Worm (Caenorhabditis elegans) whole organism, early embryonic: ENCODE measurements around the gene F57B7.2.

Source experiments
- B0310.2 ChIP-seq: sonication (generic microtip); optimal IDR thresholded peaks from 2 replicates; lab custom pipeline; 2016; ENCODE audit warnings: mild to moderate bottlenecking, missing genetic modification characterization, missing compliant biosample characterization
- F13C5.2 ChIP-seq: sonication (generic microtip); optimal IDR thresholded peaks from 2 replicates; lab custom pipeline; 2017; ENCODE audit warnings: mild to moderate bottlenecking, missing genetic modification characterization, inconsistent platforms, missing compliant biosample characterization
- aly-1 ChIP-seq: sonication (generic microtip); optimal IDR thresholded peaks from 2 replicates; lab custom pipeline; 2016; ENCODE audit warnings: missing genetic modification characterization, missing compliant biosample characterization
- ama-1 ChIP-seq: fragments of 150-350 bp; optimal IDR thresholded peaks from 2 replicates; lab custom pipeline; 2014
- ceh-13 ChIP-seq: fragments of 200-800 bp; sonication (Bioruptor generic); optimal IDR thresholded peaks from 2 replicates; lab custom pipeline; 2018; ENCODE audit warnings: mild to moderate bottlenecking, missing genetic modification characterization, missing compliant biosample characterization
- ceh-36 ChIP-seq: sonication (generic microtip); optimal IDR thresholded peaks from 2 replicates; lab custom pipeline; 2016; ENCODE audit warnings: missing genetic modification characterization, inconsistent platforms, missing compliant biosample characterization
- ets-7 ChIP-seq: sonication (generic microtip); optimal IDR thresholded peaks from 2 replicates; lab custom pipeline; 2016; ENCODE audit warnings: missing genotype, missing genetic modification characterization, missing compliant biosample characterization
- flt-1 ChIP-seq: fragments of 200-800 bp; sonication (Bioruptor generic); IDR thresholded peaks from 2 replicates; pipeline ENCODE4 v1.3.6; 2022; ENCODE audit warnings: missing genetic modification characterization, missing compliant biosample characterization
- hmbx-1 ChIP-seq: sonication (generic microtip); optimal IDR thresholded peaks from 2 replicates; lab custom pipeline; 2016; ENCODE audit warnings: mild to moderate bottlenecking, missing genetic modification characterization, missing compliant biosample characterization
- hmg-4 ChIP-seq: fragments of 200-800 bp; sonication (Bioruptor generic); optimal IDR thresholded peaks from 2 replicates; lab custom pipeline; 2018; ENCODE audit warnings: mild to moderate bottlenecking, missing genetic modification characterization, missing compliant biosample characterization
- hnd-1 ChIP-seq: sonication (generic microtip); optimal IDR thresholded peaks from 2 replicates; lab custom pipeline; 2016; ENCODE audit warnings: missing genetic modification characterization, missing compliant biosample characterization
- pes-1 ChIP-seq: fragments of 200-800 bp; sonication (Bioruptor generic); IDR thresholded peaks from 2 replicates; pipeline ENCODE4 v1.3.6; 2022; ENCODE audit warnings: missing genetic modification reagents, missing genetic modification characterization, missing compliant biosample characterization
- scrt-1 ChIP-seq: fragments of 200-800 bp; sonication (Bioruptor generic); IDR thresholded peaks from 2 replicates; pipeline ENCODE4 v1.3.6; 2022; ENCODE audit warnings: missing genetic modification characterization, missing compliant biosample characterization
- sea-1 ChIP-seq: fragments of 200-800 bp; sonication (Bioruptor generic); conservative IDR thresholded peaks from 2 replicates; pipeline ENCODE4 v1.3.6; 2022; ENCODE audit warnings: missing genetic modification characterization, missing compliant biosample characterization
- tbx-11 ChIP-seq: fragments of 200-800 bp; sonication (Bioruptor generic); IDR thresholded peaks from 2 replicates; pipeline ENCODE4 v1.3.6; 2022; ENCODE audit warnings: missing genetic modification characterization, missing compliant biosample characterization
- tbx-37 ChIP-seq: fragments of 200-800 bp; sonication (Bioruptor generic); conservative IDR thresholded peaks from 2 replicates; pipeline ENCODE4 v1.3.6; 2022; ENCODE audit warnings: missing genetic modification reagents, missing genetic modification characterization, missing compliant biosample characterization
- tra-4 ChIP-seq: sonication (generic microtip); optimal IDR thresholded peaks from 2 replicates; lab custom pipeline; 2017; ENCODE audit warnings: missing genetic modification characterization, missing compliant biosample characterization

The F57B7.2 gene

DNA sequence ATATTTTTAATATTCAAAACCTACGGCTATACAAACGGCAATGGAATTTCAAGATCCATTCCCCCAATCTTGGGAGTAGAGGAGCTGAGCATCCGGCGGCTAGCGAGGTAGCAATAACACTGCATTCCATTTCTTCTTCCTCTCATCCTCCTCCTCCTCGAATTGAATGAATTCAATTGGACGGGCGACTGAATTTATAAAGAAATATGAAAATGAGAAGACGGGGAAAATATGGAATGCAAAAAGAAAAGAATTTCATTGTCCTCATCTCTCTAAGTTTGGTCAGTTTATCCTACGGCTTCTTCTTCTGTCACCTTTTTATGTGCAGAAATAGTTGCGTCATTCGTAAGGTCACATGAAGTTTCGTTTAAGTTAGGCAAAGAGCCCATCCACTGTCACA is 7.0 kb downstream of the F57B7.2 start:
- TF ChIP-seq ceh-13 (no peak), scrt-1 (GFP tag; lab: Robert Waterston, UW) (no peak), tbx-11 (GFP tag; lab: Robert Waterston, UW) (no peak), pes-1 (GFP tag; lab: Robert Waterston, UW) (no peak), sea-1 (GFP tag; lab: Robert Waterston, UW) (no peak), ama-1 (lab: Kevin White, UChicago) (no peak), hmbx-1 (tag; lab: Kevin White, UChicago) (no peak), ceh-36 (tag; lab: Kevin White, UChicago) (no peak), hmg-4 (no peak), ets-7 (tag; lab: Kevin White, UChicago) (no peak), B0310.2 (tag; lab: Kevin White, UChicago) (no peak), flt-1 (GFP tag; lab: Robert Waterston, UW) (no peak), hnd-1 (tag; lab: Kevin White, UChicago) (no peak), F13C5.2 (tag; lab: Kevin White, UChicago) (no peak)

DNA sequence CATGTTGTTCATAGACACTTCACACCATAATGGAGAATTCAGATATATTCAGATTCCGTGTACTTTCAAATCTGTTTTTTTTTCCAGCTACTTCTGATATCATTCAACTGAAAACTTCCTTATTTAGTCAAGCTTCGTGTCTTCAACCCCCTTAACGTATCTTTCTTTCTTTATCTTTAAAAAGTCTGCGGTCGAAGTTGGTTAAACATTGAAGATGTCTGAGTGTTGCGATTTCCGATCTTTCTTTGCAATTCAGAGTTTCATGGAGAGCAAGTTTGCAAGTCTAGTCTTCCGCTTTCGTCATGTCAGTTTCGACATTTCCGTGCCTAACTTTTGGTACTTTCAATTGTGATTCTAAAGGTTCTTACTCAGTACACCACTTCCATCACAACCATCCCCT is 8.2 kb downstream of the F57B7.2 start:
- no peak for TF ChIP-seq scrt-1 (GFP tag; lab: Robert Waterston, UW)
- no peak for TF ChIP-seq ama-1 (lab: Kevin White, UChicago)
- no peak for TF ChIP-seq tbx-11 (GFP tag; lab: Robert Waterston, UW)
- no peak for TF ChIP-seq sea-1 (GFP tag; lab: Robert Waterston, UW)
- no peak for TF ChIP-seq F13C5.2 (tag; lab: Kevin White, UChicago)
- TF ChIP-seq B0310.2 (tag; lab: Kevin White, UChicago): no peak

DNA sequence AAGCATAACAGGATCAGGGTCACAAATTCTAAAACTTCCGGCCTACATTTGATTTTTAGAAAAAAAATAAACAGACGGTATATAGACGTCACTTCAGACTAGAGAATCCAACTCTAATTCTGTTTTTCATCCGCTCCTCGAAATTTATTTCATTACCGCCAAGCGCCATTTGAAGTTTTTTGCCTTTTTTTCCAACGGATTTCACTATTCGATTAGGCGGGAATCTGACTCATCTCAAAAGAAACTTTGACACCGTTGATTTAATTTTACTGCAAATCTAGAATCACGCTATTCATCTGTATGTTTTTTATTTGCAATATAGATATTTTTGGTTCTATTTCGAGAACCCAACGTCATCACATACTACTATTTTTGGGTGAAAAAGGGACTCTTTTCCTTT is 12.6 kb downstream of the F57B7.2 start:
- no peak for TF ChIP-seq hmg-4
- TF ChIP-seq ets-7 (tag; lab: Kevin White, UChicago): no peak
- no peak for TF ChIP-seq F13C5.2 (tag; lab: Kevin White, UChicago)
- TF ChIP-seq hnd-1 (tag; lab: Kevin White, UChicago): no peak
- no peak for TF ChIP-seq flt-1 (GFP tag; lab: Robert Waterston, UW)
- no peak for TF ChIP-seq tbx-37
- TF ChIP-seq tra-4 (tag; lab: Kevin White, UChicago): no peak
- TF ChIP-seq B0310.2 (tag; lab: Kevin White, UChicago): no peak
- TF ChIP-seq pes-1 (GFP tag; lab: Robert Waterston, UW): no peak
- no peak for TF ChIP-seq ceh-36 (tag; lab: Kevin White, UChicago)
- no peak for TF ChIP-seq sea-1 (GFP tag; lab: Robert Waterston, UW)
- no peak for TF ChIP-seq tbx-11 (GFP tag; lab: Robert Waterston, UW)

DNA sequence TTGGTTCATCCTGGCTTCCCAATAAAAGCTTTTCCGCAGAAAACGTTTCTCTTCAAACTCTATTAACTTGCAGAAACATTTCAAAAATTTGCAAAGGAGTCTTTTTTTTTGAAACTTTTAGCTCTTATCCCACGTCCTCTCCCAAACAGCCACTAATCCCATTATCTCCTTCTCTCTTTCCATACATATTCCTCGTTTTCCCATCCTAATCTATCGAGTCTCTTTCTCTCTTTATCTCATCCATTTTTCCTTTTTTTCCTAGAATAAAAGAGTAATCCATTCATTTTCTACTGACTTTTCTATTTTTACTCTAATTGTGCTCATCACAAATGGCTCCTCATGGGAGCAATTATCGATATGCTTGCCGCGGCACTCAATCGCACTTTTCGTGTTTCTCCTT is 14.7 kb downstream of the F57B7.2 start:
- TF ChIP-seq hmg-4 (no peak), aly-1 (tag; lab: Kevin White, UChicago) (no peak), B0310.2 (tag; lab: Kevin White, UChicago) (no peak), hmbx-1 (tag; lab: Kevin White, UChicago) (no peak), tbx-11 (GFP tag; lab: Robert Waterston, UW) (no peak), pes-1 (GFP tag; lab: Robert Waterston, UW) (no peak), ets-7 (tag; lab: Kevin White, UChicago) (no peak), ceh-36 (tag; lab: Kevin White, UChicago) (no peak), sea-1 (GFP tag; lab: Robert Waterston, UW) (no peak), ceh-13 (no peak), tra-4 (tag; lab: Kevin White, UChicago) (no peak), F13C5.2 (tag; lab: Kevin White, UChicago) (no peak), hnd-1 (tag; lab: Kevin White, UChicago) (no peak), ama-1 (lab: Kevin White, UChicago) (no peak), flt-1 (GFP tag; lab: Robert Waterston, UW) (no peak)

DNA sequence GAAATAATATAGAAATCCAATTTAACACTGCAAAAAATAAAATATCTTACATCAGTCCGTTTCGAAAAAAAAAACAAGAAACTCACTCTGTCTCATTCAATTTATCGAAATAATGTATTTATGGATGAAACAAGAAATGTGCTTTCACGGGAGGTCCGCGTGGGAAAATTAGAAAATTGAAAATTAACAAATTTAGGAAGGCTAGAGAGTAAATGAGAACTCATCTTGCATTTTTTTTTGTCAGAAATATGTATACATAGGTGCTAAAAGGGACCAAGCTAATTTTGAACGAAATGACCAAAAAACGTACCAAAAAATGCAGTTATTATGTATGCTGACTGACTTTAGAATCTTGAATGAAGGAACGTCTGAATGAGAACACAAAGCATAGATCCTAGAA is 18.8 kb downstream of the F57B7.2 start, which contains the start of gene T26H10.2:
T26H10.2 (minus strand) TSS at position 101 of the 400 bp plus-strand sequence.
- TF ChIP-seq sea-1 (GFP tag; lab: Robert Waterston, UW): no peak
- TF ChIP-seq tbx-11 (GFP tag; lab: Robert Waterston, UW): no peak
- no peak for TF ChIP-seq hmbx-1 (tag; lab: Kevin White, UChicago)
- no peak for TF ChIP-seq ceh-36 (tag; lab: Kevin White, UChicago)
- no peak for TF ChIP-seq pes-1 (GFP tag; lab: Robert Waterston, UW)
- TF ChIP-seq tra-4 (tag; lab: Kevin White, UChicago): no peak
- TF ChIP-seq flt-1 (GFP tag; lab: Robert Waterston, UW): no peak
- TF ChIP-seq ets-7 (tag; lab: Kevin White, UChicago): no peak
- no peak for TF ChIP-seq hnd-1 (tag; lab: Kevin White, UChicago)
- no peak for TF ChIP-seq ceh-13
- TF ChIP-seq aly-1 (tag; lab: Kevin White, UChicago): no peak
- no peak for TF ChIP-seq ama-1 (lab: Kevin White, UChicago)
- no peak for TF ChIP-seq F13C5.2 (tag; lab: Kevin White, UChicago)
- no peak for TF ChIP-seq B0310.2 (tag; lab: Kevin White, UChicago)
- no peak for TF ChIP-seq tbx-37

DNA sequence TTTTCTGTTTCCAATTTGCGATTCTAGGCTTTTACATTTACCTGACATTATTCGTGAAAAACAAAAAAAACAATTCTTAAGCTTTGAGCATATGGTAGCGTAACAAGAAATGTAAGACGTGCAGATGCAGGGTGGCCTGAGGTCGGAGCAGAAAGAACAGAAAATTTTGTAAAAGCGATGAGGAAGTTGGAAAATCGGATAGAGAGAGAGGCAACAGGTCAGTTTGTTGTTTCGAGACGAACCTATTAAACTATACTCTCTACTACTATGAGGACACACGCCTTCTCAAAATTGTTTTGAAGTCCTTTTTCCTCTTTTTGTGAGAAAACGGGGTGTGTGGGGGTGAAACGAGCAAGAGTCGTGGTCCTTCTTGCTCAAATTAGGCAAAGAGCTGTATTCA is 21.8 kb downstream of the F57B7.2 start, which contains the start of gene des-2:
des-2 (minus strand) TSS at position 101 of the 400 bp plus-strand sequence.
- TF ChIP-seq scrt-1 (GFP tag; lab: Robert Waterston, UW) (no peak), tbx-37 (no peak), sea-1 (GFP tag; lab: Robert Waterston, UW) (no peak), flt-1 (GFP tag; lab: Robert Waterston, UW) (no peak), hnd-1 (tag; lab: Kevin White, UChicago) (no peak), B0310.2 (tag; lab: Kevin White, UChicago) (no peak), ceh-13 (no peak), hmg-4 (no peak), tra-4 (tag; lab: Kevin White, UChicago) (no peak), tbx-11 (GFP tag; lab: Robert Waterston, UW) (no peak), aly-1 (tag; lab: Kevin White, UChicago) (no peak), F13C5.2 (tag; lab: Kevin White, UChicago) (no peak), hmbx-1 (tag; lab: Kevin White, UChicago) (no peak), ets-7 (tag; lab: Kevin White, UChicago) (no peak), pes-1 (GFP tag; lab: Robert Waterston, UW) (no peak), ama-1 (lab: Kevin White, UChicago) (no peak)
